Worm (Caenorhabditis elegans) whole organism, L4/young adult: ENCODE results near the gene F28H7.7.

Source experiments
- W03F9.2 ChIP-seq: fragments of 150-350 bp; optimal IDR thresholded peaks from 2 replicates; lab custom pipeline; 2014; ENCODE audit warnings: missing biosample characterization, missing genetic modification characterization
- dao-5 ChIP-seq: sonication (generic microtip); optimal IDR thresholded peaks from 2 replicates; lab custom pipeline; 2016; ENCODE audit warnings: missing genotype, missing genetic modification characterization, moderate library complexity, missing compliant biosample characterization
- him-1 ChIP-seq: sonication (generic microtip); optimal IDR thresholded peaks from 2 replicates; lab custom pipeline; 2016; ENCODE audit warnings: missing genotype, missing genetic modification reagents, missing genetic modification characterization, missing compliant biosample characterization

- TF ChIP-seq him-1 (tag; lab: Kevin White, UChicago) (no peak), dao-5 (tag; lab: Kevin White, UChicago) (no peak), W03F9.2 (no peak)
Measured at ce11 chrV:10713704-10714239, 40.2 kb downstream of the F28H7.7 start.
